Worm (Caenorhabditis elegans): Measurements from ENCODE around the gene col-106.

DNA sequence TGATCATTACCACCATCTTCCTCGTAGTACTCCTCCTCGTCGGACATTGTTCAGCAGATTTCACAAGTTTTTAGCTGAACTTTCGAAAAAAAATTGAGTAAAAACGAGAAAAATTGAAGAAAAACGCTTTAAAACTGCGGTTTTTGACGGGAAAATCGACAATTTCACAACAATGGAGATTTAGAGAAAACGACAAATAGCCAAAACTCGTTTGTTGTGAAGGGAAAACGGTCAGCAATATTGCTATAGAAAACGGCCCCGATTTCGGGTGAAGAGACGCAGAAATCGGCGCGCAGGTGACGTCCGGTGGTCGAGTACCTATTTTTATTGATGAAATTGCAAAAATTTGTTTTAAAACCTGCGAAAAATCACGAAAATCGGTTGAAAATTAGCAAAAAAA is 14.7 kb downstream of the col-106 start, which contains the start of gene clp-7:
- no peak for TF ChIP-seq klf-2 (GFP tag; conservative IDR thresholded peaks at IDR 0.05)
- no peak for TF ChIP-seq ztf-23 (GFP tag; IDR thresholded peaks at IDR 0.05)
- no peak for TF ChIP-seq med-1 (GFP tag; optimal IDR thresholded peaks at IDR 0.05; ENCODE audit: insufficient read depth)
- no peak for TF ChIP-seq flt-1 (GFP tag; IDR thresholded peaks at IDR 0.05)
- TF ChIP-seq ztf-29 (GFP tag; IDR thresholded peaks at IDR 0.05) = no peak
- TF ChIP-seq T22C8.4 (GFP tag; IDR thresholded peaks at IDR 0.05) = no peak
- TF ChIP-seq cog-1 (tag; optimal IDR thresholded peaks at IDR 0.05) = no peak
- no peak for TF ChIP-seq ref-1 (GFP tag; conservative IDR thresholded peaks at IDR 0.05)
- TF ChIP-seq tab-1 (GFP tag; IDR thresholded peaks at IDR 0.05) = no peak
